Fruit fly (Drosophila melanogaster) whole organism, embryonic: ENCODE data around the gene CG13077.

ENCODE experiments used
- Atf-2 ChIP-seq: fragments of 200-800 bp; sonication (Bioruptor generic); optimal IDR thresholded peaks from 2 replicates; lab custom pipeline; 2016; ENCODE audit warnings: missing biosample characterization, missing genetic modification characterization
- B-H1 ChIP-seq: fragments of 200-800 bp; sonication (Bioruptor generic); IDR thresholded peaks from 3 replicates; pipeline ENCODE4 v1.3.6; 2022; ENCODE audit warnings: missing biosample characterization, missing genetic modification characterization
- CG14441 ChIP-seq: fragments of 200-800 bp; sonication (Bioruptor generic); IDR thresholded peaks from 2 replicates; pipeline ENCODE4 v1.3.6; 2022; ENCODE audit warnings: missing biosample characterization, missing genetic modification characterization
- CG14860 ChIP-seq: fragments of 200-800 bp; sonication (Bioruptor generic); IDR thresholded peaks from 3 replicates; pipeline ENCODE4 v1.3.6; 2022; ENCODE audit warnings: missing biosample characterization, missing genetic modification characterization; ENCODE audit not compliant: partially characterized antibody
- CG15269 ChIP-seq: fragments of 200-800 bp; sonication (Bioruptor generic); optimal IDR thresholded peaks from 2 replicates; lab custom pipeline; 2018; ENCODE audit warnings: missing biosample characterization, mild to moderate bottlenecking, missing genetic modification characterization, moderate library complexity
- CG16779 ChIP-seq: fragments of 200-800 bp; sonication (Bioruptor generic); IDR thresholded peaks from 2 replicates; pipeline ENCODE4 v1.3.6; 2022; ENCODE audit warnings: missing biosample characterization, missing genetic modification characterization
- CG2678 ChIP-seq: fragments of 200-800 bp; sonication (Bioruptor generic); optimal IDR thresholded peaks from 3 replicates; lab custom pipeline; 2019; ENCODE audit warnings: missing biosample characterization, mild to moderate bottlenecking, missing genetic modification characterization, moderate library complexity
- CG30020 ChIP-seq: fragments of 200-800 bp; optimal IDR thresholded peaks from 2 replicates; lab custom pipeline; 2019; ENCODE audit warnings: missing biosample characterization, mild to moderate bottlenecking, missing genetic modification characterization, moderate library complexity
- CG30431 ChIP-seq: fragments of 200-800 bp; sonication (Bioruptor generic); optimal IDR thresholded peaks from 2 replicates; lab custom pipeline; 2017; ENCODE audit warnings: missing biosample characterization, missing genetic modification characterization
- CG42726 ChIP-seq: fragments of 200-800 bp; sonication (Bioruptor generic); IDR thresholded peaks from 2 replicates; pipeline ENCODE4 v1.3.6; 2022; ENCODE audit warnings: missing biosample characterization, missing genetic modification characterization; ENCODE audit not compliant: partially characterized antibody
- CG4328 ChIP-seq: fragments of 200-800 bp; sonication (Bioruptor generic); optimal IDR thresholded peaks from 3 replicates; lab custom pipeline; 2017; ENCODE audit warnings: missing biosample characterization, missing genetic modification reagents, missing genetic modification characterization
- CG4617 ChIP-seq: fragments of 200-800 bp; sonication (Bioruptor generic); optimal IDR thresholded peaks from 3 replicates; lab custom pipeline; 2016; ENCODE audit warnings: missing biosample characterization, missing genetic modification characterization, borderline replicate concordance
- CG5180 ChIP-seq: fragments of 200-800 bp; sonication (Bioruptor generic); optimal IDR thresholded peaks from 3 replicates; lab custom pipeline; 2017; ENCODE audit warnings: missing biosample characterization, missing genetic modification characterization, mild to moderate bottlenecking, moderate library complexity, missing genetic modification reagents
- CG5953 ChIP-seq: fragments of 200-800 bp; sonication (Bioruptor generic); IDR thresholded peaks from 2 replicates; pipeline ENCODE4 v1.3.6; 2022; ENCODE audit warnings: missing biosample characterization, missing genetic modification characterization
- CG6272 ChIP-seq: fragments of 200-800 bp; sonication (Bioruptor generic); IDR thresholded peaks from 2 replicates; pipeline ENCODE4 v1.3.6; 2022; ENCODE audit warnings: missing biosample characterization, missing genetic modification characterization
- CG7271 ChIP-seq: fragments of 200-800 bp; sonication (Bioruptor generic); optimal IDR thresholded peaks from 2 replicates; lab custom pipeline; 2018; ENCODE audit warnings: missing biosample characterization, mild to moderate bottlenecking, missing genetic modification characterization, moderate library complexity
- CG7745 ChIP-seq: fragments of 200-800 bp; sonication (Bioruptor generic); optimal IDR thresholded peaks from 2 replicates; lab custom pipeline; 2018; ENCODE audit warnings: missing biosample characterization, mild to moderate bottlenecking, missing genetic modification characterization, moderate library complexity
- CG7963 ChIP-seq: fragments of 200-800 bp; sonication (Bioruptor generic); IDR thresholded peaks from 3 replicates; pipeline ENCODE4 v1.3.6; 2022; ENCODE audit warnings: missing biosample characterization, missing genetic modification characterization; ENCODE audit not compliant: partially characterized antibody
- CG8281 ChIP-seq: fragments of 200-800 bp; sonication (Bioruptor generic); optimal IDR thresholded peaks from 2 replicates; lab custom pipeline; 2018; ENCODE audit warnings: missing biosample characterization, mild to moderate bottlenecking, missing genetic modification characterization, moderate library complexity
- Dfd ChIP-seq, 2 experiments: fragments of >200 bp; optimal IDR thresholded peaks; 2 replicates each; lab custom pipeline; 2017; ENCODE audit warnings: missing biosample characterization in 2 of 2, missing genetic modification characterization in 2 of 2
- Dp ChIP-seq: fragments of 200-800 bp; sonication (Bioruptor generic); optimal IDR thresholded peaks from 2 replicates; lab custom pipeline; 2018; ENCODE audit warnings: missing biosample characterization, mild to moderate bottlenecking, missing genetic modification characterization, moderate library complexity
- ERR ChIP-seq: fragments of 200-800 bp; sonication (Bioruptor generic); optimal IDR thresholded peaks from 2 replicates; lab custom pipeline; 2016; ENCODE audit warnings: missing biosample characterization, missing genetic modification characterization
- Hmx ChIP-seq: fragments of 200-800 bp; sonication (Bioruptor generic); optimal IDR thresholded peaks from 2 replicates; lab custom pipeline; 2016; ENCODE audit warnings: missing biosample characterization, missing genetic modification characterization
- Hr3 ChIP-seq: fragments of 200-800 bp; sonication (Bioruptor generic); optimal IDR thresholded peaks from 3 replicates; lab custom pipeline; 2016; ENCODE audit warnings: missing biosample characterization, missing genetic modification characterization
- Max ChIP-seq: fragments of 200-800 bp; sonication (Bioruptor generic); optimal IDR thresholded peaks from 2 replicates; lab custom pipeline; 2016; ENCODE audit warnings: missing biosample characterization, mild to moderate bottlenecking, missing genetic modification characterization
- Tbp ChIP-seq: fragments of >200 bp; optimal IDR thresholded peaks from 2 replicates; lab custom pipeline; 2018; ENCODE audit warnings: missing biosample characterization, missing genetic modification characterization
- chn ChIP-seq: fragments of 200-800 bp; sonication (Bioruptor generic); optimal IDR thresholded peaks from 2 replicates; lab custom pipeline; 2016; ENCODE audit warnings: missing biosample characterization, missing genetic modification characterization
- dmrt11E ChIP-seq: fragments of 200-800 bp; sonication (Bioruptor generic); optimal IDR thresholded peaks from 3 replicates; lab custom pipeline; 2018; ENCODE audit warnings: missing biosample characterization, mild to moderate bottlenecking, missing genetic modification characterization, moderate library complexity
- fd102C ChIP-seq: fragments of 200-800 bp; sonication (Bioruptor generic); optimal IDR thresholded peaks from 2 replicates; lab custom pipeline; 2018; ENCODE audit warnings: missing biosample characterization, mild to moderate bottlenecking, missing genetic modification characterization, moderate library complexity
- ham ChIP-seq: fragments of 200-800 bp; sonication (Bioruptor generic); IDR thresholded peaks from 2 replicates; pipeline ENCODE4 v1.3.6; 2022; ENCODE audit warnings: missing biosample characterization, missing genetic modification characterization
- kay ChIP-seq: fragments of 200-800 bp; sonication (Bioruptor generic); optimal IDR thresholded peaks from 2 replicates; lab custom pipeline; 2016; ENCODE audit warnings: missing biosample characterization, missing genetic modification characterization
- kni ChIP-seq: fragments of 200-800 bp; sonication (Bioruptor generic); optimal IDR thresholded peaks from 3 replicates; lab custom pipeline; 2017; ENCODE audit warnings: mild to moderate bottlenecking, missing biosample characterization, missing genetic modification reagents, missing genetic modification characterization
- luna ChIP-seq: fragments of 200-800 bp; sonication (Bioruptor generic); optimal IDR thresholded peaks from 2 replicates; lab custom pipeline; 2016; ENCODE audit warnings: missing biosample characterization, missing genetic modification characterization
- pb ChIP-seq: fragments of 200-800 bp; sonication (Bioruptor generic); optimal IDR thresholded peaks from 3 replicates; lab custom pipeline; 2016; ENCODE audit warnings: missing biosample characterization, missing genetic modification characterization
- pfk ChIP-seq: fragments of 200-800 bp; sonication (Bioruptor generic); optimal IDR thresholded peaks from 2 replicates; lab custom pipeline; 2018; ENCODE audit warnings: missing biosample characterization, mild to moderate bottlenecking, missing genetic modification characterization, moderate library complexity
- pita ChIP-seq: fragments of 200-800 bp; sonication (Bioruptor generic); optimal IDR thresholded peaks from 2 replicates; lab custom pipeline; 2017; ENCODE audit warnings: missing biosample characterization, mild to moderate bottlenecking, missing genetic modification characterization
- psq ChIP-seq: fragments of 200-800 bp; sonication (Bioruptor generic); optimal IDR thresholded peaks from 2 replicates; lab custom pipeline; 2017; ENCODE audit warnings: missing biosample characterization, missing genetic modification characterization
- row ChIP-seq: fragments of 200-800 bp; sonication (Bioruptor generic); IDR thresholded peaks from 3 replicates; pipeline ENCODE4 v1.3.6; 2022; ENCODE audit warnings: missing biosample characterization, missing genetic modification characterization
- run ChIP-seq: fragments of 200-800 bp; sonication (Bioruptor generic); optimal IDR thresholded peaks from 3 replicates; lab custom pipeline; 2018; ENCODE audit warnings: missing biosample characterization, mild to moderate bottlenecking, missing genetic modification characterization
- scrt ChIP-seq: fragments of 200-800 bp; sonication (Bioruptor generic); optimal IDR thresholded peaks from 2 replicates; lab custom pipeline; 2018; ENCODE audit warnings: missing biosample characterization, mild to moderate bottlenecking, missing genetic modification characterization, moderate library complexity
- sob ChIP-seq: fragments of 200-800 bp; sonication (Bioruptor generic); IDR thresholded peaks from 2 replicates; pipeline ENCODE4 v1.3.6; 2022; ENCODE audit warnings: missing biosample characterization, missing genetic modification characterization
- tio ChIP-seq: fragments of 200-800 bp; sonication (Bioruptor generic); optimal IDR thresholded peaks from 2 replicates; lab custom pipeline; 2017; ENCODE audit warnings: missing biosample characterization, missing genetic modification characterization, inconsistent platforms
- tll ChIP-seq, 2 experiments: fragments of 200-800 bp in 1 of 2; fragments of >200 bp in 1 of 2; sonication (Bioruptor generic) in 1 of 2; optimal IDR thresholded peaks; 2 replicates each; lab custom pipeline; 2017 to 2019; ENCODE audit warnings: missing biosample characterization in 2 of 2, missing genetic modification characterization in 2 of 2, mild to moderate bottlenecking in 1 of 2, moderate library complexity in 1 of 2
- tna ChIP-seq: fragments of 200-800 bp; sonication (Bioruptor generic); IDR thresholded peaks from 2 replicates; pipeline ENCODE4 v1.3.6; 2022; ENCODE audit warnings: missing biosample characterization, missing genetic modification characterization; ENCODE audit not compliant: partially characterized antibody
- twi ChIP-seq: fragments of 200-800 bp; optimal IDR thresholded peaks from 2 replicates; lab custom pipeline; 2019; ENCODE audit warnings: missing biosample characterization, mild to moderate bottlenecking, missing genetic modification characterization, moderate library complexity
- unc-4 ChIP-seq: fragments of 200-800 bp; sonication (Bioruptor generic); IDR thresholded peaks from 2 replicates; pipeline ENCODE4 v1.3.6; 2022; ENCODE audit warnings: missing biosample characterization, missing genetic modification characterization; ENCODE audit not compliant: partially characterized antibody
- unpg ChIP-seq: fragments of 200-800 bp; sonication (Bioruptor generic); optimal IDR thresholded peaks from 3 replicates; lab custom pipeline; 2018; ENCODE audit warnings: missing biosample characterization, mild to moderate bottlenecking, missing genetic modification characterization, moderate library complexity
- vnd ChIP-seq: fragments of 200-800 bp; sonication (Bioruptor generic); IDR thresholded peaks from 3 replicates; pipeline ENCODE4 v1.3.6; 2022; ENCODE audit warnings: missing biosample characterization, missing genetic modification characterization; ENCODE audit not compliant: partially characterized antibody
- zen ChIP-seq: fragments of 200-800 bp; sonication (Bioruptor generic); optimal IDR thresholded peaks from 3 replicates; lab custom pipeline; 2018; ENCODE audit warnings: missing biosample characterization, mild to moderate bottlenecking, missing genetic modification characterization, moderate library complexity

Gene CG13077

DNA sequence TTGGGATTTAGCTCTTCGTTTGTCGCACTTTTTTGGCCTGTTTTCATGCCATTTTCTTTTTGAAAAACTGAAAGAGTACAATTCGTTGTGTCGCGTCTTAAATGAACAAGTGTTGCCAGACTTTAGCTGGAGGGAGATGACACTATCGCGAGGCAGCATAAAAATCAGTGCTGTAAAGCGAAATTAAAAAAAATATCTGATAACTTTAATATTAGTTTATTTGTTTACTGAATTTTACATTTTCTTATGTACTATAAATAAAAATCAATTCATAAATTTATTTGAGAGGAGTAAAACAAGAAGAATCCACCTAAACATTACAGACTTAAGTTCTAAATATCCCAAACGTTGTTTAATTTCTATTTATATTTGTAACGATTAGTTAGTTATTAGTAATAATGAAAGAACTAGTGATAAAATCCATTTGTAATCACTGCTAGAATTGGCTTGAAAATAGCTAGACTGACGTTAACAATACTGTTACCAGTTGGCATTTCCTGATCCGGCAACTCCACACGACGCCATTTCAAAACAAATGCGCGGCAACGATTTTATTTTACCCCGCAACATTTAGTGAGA, 11.6 kb downstream of the CG13077 start, which contains the start of the genes spi and msb1l (continued):
- TF ChIP-seq CG15269 (peak; percentile 55), Hr3 (GFP tag; lab: Kevin White, UChicago) (peak; percentile 71), ERR (no peak), CG14860 (0 out of 3 replicates have a peak, but pooled peaks have one; percentile 23), fd102C (GFP tag; lab: Kevin White, UChicago) (no peak), CG5953 (GFP tag; lab: Robert Waterston, UW) (no peak), pfk (GFP tag; lab: Kevin White, UChicago) (no peak), Hmx (GFP tag; lab: Kevin White, UChicago) (no peak), Atf-2 (no peak), dmrt11E (tag; lab: Kevin White, UChicago) (peak; percentile 63), CG5180 (GFP tag; lab: Kevin White, UChicago) (no peak), Dfd (GFP tag; optimal IDR thresholded peaks at IDR 0.05; lab: Kevin White, UChicago) (no peak), psq (GFP tag; lab: Kevin White, UChicago) (no peak), CG42726 (GFP tag; lab: Robert Waterston, UW) (no peak), row (GFP tag; lab: Robert Waterston, UW) (peak; percentile 81), run (tag; lab: Kevin White, UChicago) (no peak), zen (tag; lab: Kevin White, UChicago) (peak; percentile 47), CG7745 (tag; lab: Kevin White, UChicago) (no peak), kni (GFP tag; lab: Kevin White, UChicago) (no peak), Tbp (GFP tag; lab: Kevin White, UChicago) (no peak), CG16779 (GFP tag; lab: Robert Waterston, UW) (no peak), tll (GFP tag; optimal IDR thresholded peaks at IDR 0.05; lab: Kevin White, UChicago) (peak in 1 of 2 experiments; percentile 8), CG7271 (tag; lab: Kevin White, UChicago) (no peak), CG2678 (tag; lab: Kevin White, UChicago) (peak; percentile 65), CG30431 (GFP tag; lab: Kevin White, UChicago) (no peak), CG8281 (no peak), CG4328 (GFP tag; lab: Kevin White, UChicago) (no peak), chn (peak; percentile 50), luna (GFP tag; lab: Kevin White, UChicago) (no peak), scrt (GFP tag; lab: Kevin White, UChicago) (no peak), Dp (GFP tag; lab: Kevin White, UChicago) (peak; percentile 83), tio (GFP tag; lab: Kevin White, UChicago) (no peak), tna (no peak), CG30020 (tag; lab: Kevin White, UChicago) (peak; percentile 69), CG14441 (peak; percentile 18; the same call in 1 of the 2 replicates), pb (GFP tag; lab: Kevin White, UChicago) (no peak), unc-4 (GFP tag; lab: Robert Waterston, UW) (peak; percentile 47; the same call in 1 of the 2 replicates), kay (GFP tag; lab: Kevin White, UChicago) (no peak), pita (GFP tag; lab: Kevin White, UChicago) (no peak), sob (peak; percentile 69; the same call in 1 of the 2 replicates), CG4617 (GFP tag; lab: Kevin White, UChicago) (peak; percentile 0), unpg (GFP tag; lab: Kevin White, UChicago) (no peak), ham (GFP tag; lab: Robert Waterston, UW) (no peak), CG7963 (GFP tag; lab: Robert Waterston, UW) (no peak), vnd (peak; percentile 45; the same call in 1 of the 3 replicates), Max (GFP tag; lab: Kevin White, UChicago) (no peak), twi (peak; percentile 21), CG6272 (GFP tag; lab: Robert Waterston, UW) (peak; percentile 7; the same call in 1 of the 2 replicates), B-H1 (GFP tag; lab: Robert Waterston, UW) (no peak)
